Fruit fly (Drosophila melanogaster) whole organism, prepupa: ENCODE measurements around the gene CG14054.
A peak's percentile ranks its signal among the peaks of the same experiment; 100 is the strongest.

ENCODE experiments used
- Blimp-1 ChIP-seq: fragments of 200-800 bp; sonication (Bioruptor generic); optimal IDR thresholded peaks from 3 replicates; lab custom pipeline; 2017; ENCODE audit warnings: missing biosample characterization, missing genetic modification characterization, mild to moderate bottlenecking, moderate library complexity, missing genetic modification reagents
- CG10669 ChIP-seq: fragments of 200-800 bp; sonication (Bioruptor generic); optimal IDR thresholded peaks from 3 replicates; lab custom pipeline; 2018; ENCODE audit warnings: missing biosample characterization, mild to moderate bottlenecking, missing genetic modification characterization, moderate library complexity
- CG11294 ChIP-seq: fragments of 200-800 bp; sonication (Bioruptor generic); IDR thresholded peaks from 2 replicates; pipeline ENCODE4 v1.3.6; 2022; ENCODE audit warnings: missing biosample characterization, missing genetic modification characterization
- CG11762 ChIP-seq: fragments of 200-800 bp; sonication (Bioruptor generic); optimal IDR thresholded peaks from 3 replicates; lab custom pipeline; 2016; ENCODE audit warnings: missing biosample characterization, missing genetic modification characterization; ENCODE audit not compliant: insufficient read depth
- CG11902 ChIP-seq: fragments of 200-800 bp; sonication (Bioruptor generic); optimal IDR thresholded peaks from 3 replicates; lab custom pipeline; 2016; ENCODE audit warnings: missing biosample characterization, missing genetic modification characterization
- CG15336 ChIP-seq: fragments of 200-800 bp; sonication (Bioruptor generic); IDR thresholded peaks from 2 replicates; pipeline ENCODE4 v1.3.6; 2022; ENCODE audit warnings: missing biosample characterization, missing genetic modification characterization
- CG16779 ChIP-seq: fragments of 200-800 bp; sonication (Bioruptor generic); optimal IDR thresholded peaks from 3 replicates; lab custom pipeline; 2017; ENCODE audit warnings: missing biosample characterization, mild to moderate bottlenecking, missing genetic modification characterization
- CG3032 ChIP-seq: fragments of 200-800 bp; optimal IDR thresholded peaks from 2 replicates; lab custom pipeline; 2019; ENCODE audit warnings: missing biosample characterization, mild to moderate bottlenecking, missing genetic modification characterization, moderate library complexity
- CG32006 ChIP-seq: fragments of 200-800 bp; sonication (Bioruptor generic); optimal IDR thresholded peaks from 3 replicates; lab custom pipeline; 2017; ENCODE audit warnings: missing biosample characterization, mild to moderate bottlenecking, missing genetic modification characterization
- CG34406 ChIP-seq: fragments of 200-800 bp; sonication (Bioruptor generic); optimal IDR thresholded peaks from 3 replicates; lab custom pipeline; 2016; ENCODE audit warnings: missing biosample characterization, missing genetic modification characterization
- CG4318 ChIP-seq: fragments of 200-800 bp; sonication (Bioruptor generic); optimal IDR thresholded peaks from 3 replicates; lab custom pipeline; 2017; ENCODE audit warnings: missing biosample characterization, mild to moderate bottlenecking, missing genetic modification characterization
- CG6163 ChIP-seq: fragments of 200-800 bp; sonication (Bioruptor generic); IDR thresholded peaks from 3 replicates; pipeline ENCODE4 v1.3.6; 2022; ENCODE audit warnings: missing biosample characterization, missing genetic modification characterization
- CG6276 ChIP-seq: fragments of 200-800 bp; sonication (Bioruptor generic); optimal IDR thresholded peaks from 2 replicates; lab custom pipeline; 2017; ENCODE audit warnings: missing biosample characterization, mild to moderate bottlenecking, missing genetic modification characterization
- CG6792 ChIP-seq: fragments of 200-800 bp; sonication (Bioruptor generic); optimal IDR thresholded peaks from 3 replicates; lab custom pipeline; 2016; ENCODE audit warnings: missing biosample characterization, missing genetic modification characterization
- CG6808 ChIP-seq: fragments of 200-800 bp; sonication (Bioruptor generic); optimal IDR thresholded peaks from 3 replicates; lab custom pipeline; 2017; ENCODE audit warnings: missing biosample characterization, missing genetic modification characterization, mild to moderate bottlenecking, moderate library complexity, missing genetic modification reagents
- CG6854 ChIP-seq: fragments of 200-800 bp; sonication (Bioruptor generic); optimal IDR thresholded peaks from 2 replicates; lab custom pipeline; 2017; ENCODE audit warnings: missing biosample characterization, mild to moderate bottlenecking, missing genetic modification characterization
- CG8119 ChIP-seq: fragments of 200-800 bp; sonication (Bioruptor generic); IDR thresholded peaks from 3 replicates; pipeline ENCODE4 v1.3.6; 2022; ENCODE audit warnings: missing biosample characterization, missing genetic modification characterization
- CG8319 ChIP-seq: fragments of 200-800 bp; sonication (Bioruptor generic); optimal IDR thresholded peaks from 3 replicates; lab custom pipeline; 2016; ENCODE audit warnings: missing biosample characterization, missing genetic modification characterization
- CG8632 ChIP-seq: fragments of 200-800 bp; sonication (Bioruptor generic); optimal IDR thresholded peaks from 3 replicates; lab custom pipeline; 2016; ENCODE audit warnings: missing biosample characterization, missing genetic modification characterization
- CG9139 ChIP-seq: fragments of 200-800 bp; sonication (Bioruptor generic); optimal IDR thresholded peaks from 3 replicates; lab custom pipeline; 2017; ENCODE audit warnings: missing biosample characterization, mild to moderate bottlenecking, missing genetic modification characterization
- Eip75B ChIP-seq: fragments of 200-800 bp; sonication (Bioruptor generic); optimal IDR thresholded peaks from 3 replicates; lab custom pipeline; 2016; ENCODE audit warnings: missing biosample characterization, missing genetic modification characterization
- Eip78C ChIP-seq: fragments of 200-800 bp; sonication (Bioruptor generic); peaks from one replicate; lab custom pipeline; 2016; ENCODE audit warnings: missing biosample characterization, missing genetic modification characterization
- Eip93F ChIP-seq: fragments of 200-800 bp; sonication (Bioruptor generic); optimal IDR thresholded peaks from 2 replicates; lab custom pipeline; 2016; ENCODE audit warnings: missing biosample characterization, mild to moderate bottlenecking, missing genetic modification characterization
- Ets21C ChIP-seq: fragments of 200-800 bp; sonication (Bioruptor generic); optimal IDR thresholded peaks from 3 replicates; lab custom pipeline; 2016; ENCODE audit warnings: missing biosample characterization, missing genetic modification characterization
- Ets96B ChIP-seq: fragments of 200-800 bp; optimal IDR thresholded peaks from 2 replicates; lab custom pipeline; 2019; ENCODE audit warnings: missing biosample characterization, mild to moderate bottlenecking, missing genetic modification characterization, moderate library complexity
- Hr38 ChIP-seq: sonication (Bioruptor generic); optimal IDR thresholded peaks from 2 replicates; lab custom pipeline; 2016; ENCODE audit warnings: missing biosample characterization, missing genetic modification characterization
- Hr39 ChIP-seq: fragments of 200-800 bp; sonication (Bioruptor generic); optimal IDR thresholded peaks from 2 replicates; lab custom pipeline; 2016; ENCODE audit warnings: missing biosample characterization, missing genetic modification characterization
- Hr4 ChIP-seq: fragments of 200-800 bp; sonication (Bioruptor generic); optimal IDR thresholded peaks from 3 replicates; lab custom pipeline; 2016; ENCODE audit warnings: missing biosample characterization, missing genetic modification characterization
- Met ChIP-seq: fragments of 200-800 bp; sonication (Bioruptor generic); optimal IDR thresholded peaks from 3 replicates; lab custom pipeline; 2016; ENCODE audit warnings: missing biosample characterization, missing genetic modification characterization
- OdsH ChIP-seq: fragments of 200-800 bp; sonication (Bioruptor generic); optimal IDR thresholded peaks from 3 replicates; lab custom pipeline; 2016; ENCODE audit warnings: missing biosample characterization, missing genetic modification characterization
- Sox102F ChIP-seq: fragments of 200-800 bp; sonication (Bioruptor generic); optimal IDR thresholded peaks from 2 replicates; lab custom pipeline; 2016; ENCODE audit warnings: missing biosample characterization, mild to moderate bottlenecking, missing genetic modification characterization
- Sox14 ChIP-seq: fragments of 200-800 bp; sonication (Bioruptor generic); optimal IDR thresholded peaks from 3 replicates; lab custom pipeline; 2016; ENCODE audit warnings: missing biosample characterization, missing genetic modification characterization
- Sox15 ChIP-seq: fragments of 200-800 bp; sonication (Bioruptor generic); optimal IDR thresholded peaks from 3 replicates; lab custom pipeline; 2016; ENCODE audit warnings: missing biosample characterization, missing genetic modification characterization
- achi ChIP-seq: fragments of 200-800 bp; sonication (Bioruptor generic); optimal IDR thresholded peaks from 3 replicates; lab custom pipeline; 2016; ENCODE audit warnings: missing biosample characterization, missing genetic modification characterization
- acj6 ChIP-seq: fragments of 200-800 bp; sonication (Bioruptor generic); optimal IDR thresholded peaks from 3 replicates; lab custom pipeline; 2016; ENCODE audit warnings: missing biosample characterization, missing genetic modification characterization
- cyc ChIP-seq: fragments of 200-800 bp; sonication (Bioruptor generic); optimal IDR thresholded peaks from 3 replicates; lab custom pipeline; 2016; ENCODE audit warnings: missing biosample characterization, missing genetic modification characterization
- dsx ChIP-seq: fragments of 200-800 bp; optimal IDR thresholded peaks from 3 replicates; lab custom pipeline; 2019; ENCODE audit warnings: missing biosample characterization, mild to moderate bottlenecking, missing genetic modification characterization, moderate library complexity; ENCODE audit not compliant: poor library complexity, severe bottlenecking
- eg ChIP-seq: fragments of 200-800 bp; sonication (Bioruptor generic); IDR thresholded peaks from 3 replicates; pipeline ENCODE4 v1.3.6; 2022; ENCODE audit warnings: missing biosample characterization, missing genetic modification characterization
- esn ChIP-seq: fragments of 200-800 bp; sonication (Bioruptor generic); optimal IDR thresholded peaks from 2 replicates; lab custom pipeline; 2016; ENCODE audit warnings: missing biosample characterization, mild to moderate bottlenecking, missing genetic modification characterization, moderate library complexity
- fd59A ChIP-seq: fragments of 200-800 bp; sonication (Bioruptor generic); optimal IDR thresholded peaks from 2 replicates; lab custom pipeline; 2017; ENCODE audit warnings: missing biosample characterization, mild to moderate bottlenecking, missing genetic modification characterization, missing genetic modification reagents
- fkh ChIP-seq: fragments of 200-800 bp; sonication (Bioruptor generic); optimal IDR thresholded peaks from 3 replicates; lab custom pipeline; 2017; ENCODE audit warnings: missing biosample characterization, mild to moderate bottlenecking, missing genetic modification characterization, moderate library complexity
- lz ChIP-seq: fragments of 200-800 bp; sonication (Bioruptor generic); optimal IDR thresholded peaks from 3 replicates; lab custom pipeline; 2016; ENCODE audit warnings: missing biosample characterization, missing genetic modification characterization
- net ChIP-seq: fragments of 200-800 bp; sonication (Bioruptor generic); optimal IDR thresholded peaks from 3 replicates; lab custom pipeline; 2016; ENCODE audit warnings: missing biosample characterization, missing genetic modification characterization
- svp ChIP-seq: fragments of 200-800 bp; sonication (Bioruptor generic); peaks from one replicate; lab custom pipeline; 2016; ENCODE audit warnings: missing biosample characterization, missing genetic modification characterization
- topi ChIP-seq: fragments of 200-800 bp; sonication (Bioruptor generic); optimal IDR thresholded peaks from 3 replicates; lab custom pipeline; 2016; ENCODE audit warnings: missing biosample characterization, missing genetic modification characterization
- vri ChIP-seq: fragments of 200-800 bp; sonication (Bioruptor generic); optimal IDR thresholded peaks from 3 replicates; lab custom pipeline; 2016; ENCODE audit warnings: missing biosample characterization, mild to moderate bottlenecking, missing genetic modification characterization

The CG14054 gene

dm6 chrX:2036800-2037488 lies 29.2 kb downstream of the CG14054 start (continued):
- TF ChIP-seq Eip75B (GFP tag; lab: Kevin White, UChicago) (peak; percentile 29), fd59A (no peak), Eip93F (GFP tag; lab: Kevin White, UChicago) (no peak), CG11294 (GFP tag; lab: Robert Waterston, UW) (no peak), CG6276 (GFP tag; lab: Kevin White, UChicago) (peak; percentile 42), Blimp-1 (GFP tag; lab: Kevin White, UChicago) (peak; percentile 7), topi (GFP tag; lab: Kevin White, UChicago) (peak; percentile 40), CG6854 (GFP tag; lab: Kevin White, UChicago) (peak; percentile 38), CG8119 (GFP tag; lab: Robert Waterston, UW) (peak; percentile 38; the same call in 1 of the 3 replicates), CG34406 (peak; percentile 3), esn (GFP tag; lab: Kevin White, UChicago) (peak; percentile 61), CG6792 (no peak), Sox102F (peak; percentile 18), Met (GFP tag; lab: Kevin White, UChicago) (peak; percentile 53), CG6808 (peak; percentile 15), acj6 (GFP tag; lab: Kevin White, UChicago) (peak; percentile 19), CG15336 (GFP tag; lab: Robert Waterston, UW) (peak; percentile 24; the same call in 1 of the 2 replicates), CG8319 (GFP tag; lab: Kevin White, UChicago) (no peak), CG3032 (no peak), cyc (GFP tag; lab: Kevin White, UChicago) (peak; percentile 21), CG11902 (no peak), net (GFP tag; lab: Kevin White, UChicago) (no peak), CG16779 (tag; lab: Kevin White, UChicago) (no peak), OdsH (peak; percentile 34), achi (GFP tag; lab: Kevin White, UChicago) (peak; percentile 8), CG8632 (GFP tag; lab: Kevin White, UChicago) (no peak), CG32006 (GFP tag; lab: Kevin White, UChicago) (peak; percentile 72), CG11762 (GFP tag; lab: Kevin White, UChicago) (no peak), Sox14 (GFP tag; lab: Kevin White, UChicago) (peak; percentile 28), dsx (GFP tag; lab: Kevin White, UChicago) (no peak), Ets21C (peak; percentile 14), Sox15 (GFP tag; lab: Kevin White, UChicago) (no peak), CG10669 (GFP tag; lab: Kevin White, UChicago) (no peak), Ets96B (no peak), lz (GFP tag; lab: Kevin White, UChicago) (peak; percentile 54), CG6163 (GFP tag; lab: Robert Waterston, UW) (no peak)
- TF ChIP-seq, all 60 proteins: peak for 30

DNA sequence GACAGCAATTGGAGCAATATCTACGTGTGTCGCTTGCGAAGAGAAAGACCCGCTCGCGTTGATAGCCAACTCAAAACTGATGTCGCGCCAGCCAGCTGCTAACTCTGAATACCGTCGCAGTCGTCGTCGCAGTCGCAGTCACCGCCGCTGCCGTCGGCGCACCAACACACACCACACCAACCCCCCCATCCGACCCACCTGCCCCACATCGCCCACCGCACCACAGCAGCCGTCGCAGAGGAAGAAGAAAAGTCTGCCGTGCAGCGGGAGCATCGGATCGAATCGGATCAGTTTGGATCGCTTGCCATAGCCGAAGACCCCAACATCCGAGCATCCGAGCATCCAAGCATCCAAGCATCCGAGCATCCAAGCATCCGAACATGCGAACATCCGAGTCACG lies 29.8 kb downstream of the CG14054 start:
- TF ChIP-seq Hr39 (no peak), vri (GFP tag; lab: Kevin White, UChicago) (no peak), Sox15 (GFP tag; lab: Kevin White, UChicago) (no peak), CG8632 (GFP tag; lab: Kevin White, UChicago) (no peak), Blimp-1 (GFP tag; lab: Kevin White, UChicago) (no peak), CG32006 (GFP tag; lab: Kevin White, UChicago) (no peak), fkh (GFP tag; lab: Kevin White, UChicago) (no peak), Ets21C (no peak), esn (GFP tag; lab: Kevin White, UChicago) (no peak), CG6854 (GFP tag; lab: Kevin White, UChicago) (peak; percentile 53), dsx (GFP tag; lab: Kevin White, UChicago) (no peak), CG8319 (GFP tag; lab: Kevin White, UChicago) (no peak), acj6 (GFP tag; lab: Kevin White, UChicago) (no peak), net (GFP tag; lab: Kevin White, UChicago) (peak; percentile 22), eg (GFP tag; lab: Robert Waterston, UW) (peak; percentile 40; the same call in 1 of the 3 replicates), svp (GFP tag; lab: Kevin White, UChicago) (no peak), lz (GFP tag; lab: Kevin White, UChicago) (no peak), CG34406 (no peak), Hr4 (GFP tag; lab: Kevin White, UChicago) (no peak), Eip93F (GFP tag; lab: Kevin White, UChicago) (no peak), Met (GFP tag; lab: Kevin White, UChicago) (no peak), OdsH (no peak), CG9139 (GFP tag; lab: Kevin White, UChicago) (peak; percentile 13), CG6792 (no peak), Hr38 (GFP tag; lab: Kevin White, UChicago) (no peak), CG6163 (GFP tag; lab: Robert Waterston, UW) (peak; percentile 37; the same call in 1 of the 3 replicates), CG4318 (no peak), Eip78C (peak; percentile 7), CG3032 (no peak), CG8119 (GFP tag; lab: Robert Waterston, UW) (no peak), Ets96B (no peak)
